Fruit fly (Drosophila melanogaster) whole organism, pupa: ENCODE measurements around the gene CG15756.

ENCODE experiments used
- CG10348 ChIP-seq: fragments of 200-800 bp; sonication (Bioruptor generic); IDR thresholded peaks from 2 replicates; pipeline ENCODE4 v1.3.6; 2022; ENCODE audit warnings: missing biosample characterization, missing genetic modification characterization
- CG12605 ChIP-seq: fragments of 200-800 bp; sonication (Bioruptor generic); IDR thresholded peaks from 2 replicates; pipeline ENCODE4 v1.3.6; 2022; ENCODE audit warnings: missing biosample characterization, missing genetic modification characterization
- CG13204 ChIP-seq: fragments of 200-800 bp; sonication (Bioruptor generic); optimal IDR thresholded peaks from 2 replicates; lab custom pipeline; 2018; ENCODE audit warnings: missing biosample characterization, mild to moderate bottlenecking, missing genetic modification characterization, moderate library complexity
- CG14655 ChIP-seq: fragments of 200-800 bp; sonication (Bioruptor generic); optimal IDR thresholded peaks from 3 replicates; lab custom pipeline; 2017; ENCODE audit warnings: mild to moderate bottlenecking, missing biosample characterization, missing genetic modification reagents, missing genetic modification characterization
- CG15710 ChIP-seq: fragments of 200-800 bp; sonication (Bioruptor generic); optimal IDR thresholded peaks from 2 replicates; lab custom pipeline; 2018; ENCODE audit warnings: missing biosample characterization, mild to moderate bottlenecking, missing genetic modification characterization, moderate library complexity
- CG17806 ChIP-seq: fragments of 200-800 bp; sonication (Bioruptor generic); optimal IDR thresholded peaks from 2 replicates; lab custom pipeline; 2018; ENCODE audit warnings: missing biosample characterization, mild to moderate bottlenecking, missing genetic modification characterization, moderate library complexity
- CG32121 ChIP-seq: fragments of 200-800 bp; sonication (Bioruptor generic); IDR thresholded peaks from 2 replicates; pipeline ENCODE4 v1.3.6; 2022; ENCODE audit warnings: missing biosample characterization, missing genetic modification characterization
- CG34367 ChIP-seq: fragments of 200-800 bp; sonication (Bioruptor generic); optimal IDR thresholded peaks from 2 replicates; lab custom pipeline; 2018; ENCODE audit warnings: missing biosample characterization, mild to moderate bottlenecking, missing genetic modification characterization
- CG4496 ChIP-seq: fragments of 200-800 bp; sonication (Bioruptor generic); IDR thresholded peaks from 3 replicates; pipeline ENCODE4 v1.3.6; 2022; ENCODE audit warnings: missing biosample characterization, missing genetic modification characterization
- CG8159 ChIP-seq: fragments of 200-800 bp; sonication (Bioruptor generic); optimal IDR thresholded peaks from 3 replicates; lab custom pipeline; 2018; ENCODE audit warnings: missing biosample characterization, mild to moderate bottlenecking, missing genetic modification characterization, moderate library complexity
- CG8301 ChIP-seq: fragments of 200-800 bp; sonication (Bioruptor generic); optimal IDR thresholded peaks from 2 replicates; lab custom pipeline; 2018; ENCODE audit warnings: missing biosample characterization, mild to moderate bottlenecking, missing genetic modification characterization
- CG9948 ChIP-seq: fragments of 200-800 bp; sonication (Bioruptor generic); optimal IDR thresholded peaks from 2 replicates; lab custom pipeline; 2018; ENCODE audit warnings: missing biosample characterization, mild to moderate bottlenecking, missing genetic modification characterization, moderate library complexity
- D1 ChIP-seq: fragments of 200-800 bp; sonication (Bioruptor generic); optimal IDR thresholded peaks from 2 replicates; lab custom pipeline; 2018; ENCODE audit warnings: missing biosample characterization, mild to moderate bottlenecking, missing genetic modification characterization, moderate library complexity
- EcR ChIP-seq: fragments of 200-800 bp; sonication (Bioruptor generic); optimal IDR thresholded peaks from 3 replicates; lab custom pipeline; 2019; ENCODE audit warnings: missing biosample characterization, missing genetic modification characterization, mild to moderate bottlenecking, moderate library complexity, missing genetic modification reagents
- Ets98B ChIP-seq: fragments of 200-800 bp; sonication (Bioruptor generic); IDR thresholded peaks from 2 replicates; pipeline ENCODE4 v1.3.6; 2022; ENCODE audit warnings: missing biosample characterization, missing genetic modification characterization
- Pif1A ChIP-seq: fragments of 200-800 bp; sonication (Bioruptor generic); optimal IDR thresholded peaks from 3 replicates; lab custom pipeline; 2016; ENCODE audit warnings: missing biosample characterization, missing genetic modification characterization
- Pif1B ChIP-seq: fragments of 200-800 bp; sonication (Bioruptor generic); optimal IDR thresholded peaks from 3 replicates; lab custom pipeline; 2016; ENCODE audit warnings: missing biosample characterization, missing genetic modification characterization
- Snoo ChIP-seq: fragments of 200-800 bp; sonication (Bioruptor generic); optimal IDR thresholded peaks from 3 replicates; lab custom pipeline; 2017; ENCODE audit warnings: missing biosample characterization, mild to moderate bottlenecking, missing genetic modification characterization, inconsistent platforms
- fd96Ca ChIP-seq: fragments of 200-800 bp; sonication (Bioruptor generic); IDR thresholded peaks from 3 replicates; pipeline ENCODE4 v1.3.6; 2022; ENCODE audit warnings: missing biosample characterization, missing genetic modification characterization
- gl ChIP-seq: fragments of 200-800 bp; sonication (Bioruptor generic); optimal IDR thresholded peaks from 2 replicates; lab custom pipeline; 2018; ENCODE audit warnings: missing biosample characterization, mild to moderate bottlenecking, missing genetic modification characterization
- rn ChIP-seq: fragments of 200-800 bp; sonication (Bioruptor generic); IDR thresholded peaks from 2 replicates; pipeline ENCODE4 v1.3.6; 2022; ENCODE audit warnings: missing biosample characterization, missing genetic modification characterization

CG15756 gene

dm6 chrX:13563042-13563441 lies 28.8 kb downstream of the CG15756 start:
- TF ChIP-seq CG10348 (GFP tag; lab: Robert Waterston, UW) = no peak
- TF ChIP-seq CG12605 (GFP tag; lab: Robert Waterston, UW) = no peak
- TF ChIP-seq Pif1A (GFP tag; lab: Kevin White, UChicago) = no peak
- no peak for TF ChIP-seq CG8159 (tag; lab: Kevin White, UChicago)
- TF ChIP-seq CG15710 (tag; lab: Kevin White, UChicago) = no peak
- TF ChIP-seq CG17806 (tag; lab: Kevin White, UChicago) = no peak
- TF ChIP-seq D1 (tag; lab: Kevin White, UChicago) = no peak
- no peak for TF ChIP-seq rn (GFP tag; lab: Robert Waterston, UW)
- TF ChIP-seq CG13204 (GFP tag; lab: Kevin White, UChicago) = no peak
- TF ChIP-seq Snoo = no peak
- TF ChIP-seq Pif1B = no peak
- TF ChIP-seq CG32121 = no peak
- TF ChIP-seq, all 21 proteins: peak for 0

- TF ChIP-seq CG13204 (GFP tag; lab: Kevin White, UChicago) = peak; percentile 23
- no peak for TF ChIP-seq CG32121
- TF ChIP-seq EcR (GFP tag; lab: Kevin White, UChicago) = peak; percentile 22
- TF ChIP-seq Ets98B = no peak
- TF ChIP-seq CG4496 (GFP tag; lab: Robert Waterston, UW) = peak; percentile 41; the same call in 2 of the 3 replicates
- TF ChIP-seq CG12605 (GFP tag; lab: Robert Waterston, UW) = peak; percentile 63; the same call in 1 of the 2 replicates
- TF ChIP-seq Snoo = peak; percentile 15
Measured at dm6 chrX:13563483-13564443, 29.6 kb downstream of the CG15756 start, which contains the start of the genes CG46311 and Tpst. Gene CG46311, plus strand, starts transcription at chrX:13563823. Gene Tpst, plus strand, starts transcription at chrX:13563823.

- TF ChIP-seq CG12605 (GFP tag; lab: Robert Waterston, UW) (no peak), D1 (tag; lab: Kevin White, UChicago) (no peak), Snoo (no peak), CG4496 (GFP tag; lab: Robert Waterston, UW) (no peak), Pif1A (GFP tag; lab: Kevin White, UChicago) (no peak), Pif1B (no peak), gl (tag; lab: Kevin White, UChicago) (no peak), CG14655 (GFP tag; lab: Kevin White, UChicago) (peak; percentile 51), Ets98B (peak; percentile 55), CG32121 (no peak), CG10348 (GFP tag; lab: Robert Waterston, UW) (no peak), CG15710 (tag; lab: Kevin White, UChicago) (peak; percentile 34), CG34367 (tag; lab: Kevin White, UChicago) (no peak), CG8159 (tag; lab: Kevin White, UChicago) (peak; percentile 13), fd96Ca (GFP tag; lab: Robert Waterston, UW) (no peak), rn (GFP tag; lab: Robert Waterston, UW) (no peak), CG9948 (tag; lab: Kevin White, UChicago) (peak; percentile 14), EcR (GFP tag; lab: Kevin White, UChicago) (no peak), CG13204 (GFP tag; lab: Kevin White, UChicago) (no peak), CG8301 (tag; lab: Kevin White, UChicago) (peak; percentile 21), CG17806 (tag; lab: Kevin White, UChicago) (no peak)
Measured at dm6 chrX:13565490-13566156, 31.4 kb downstream of the CG15756 start.

dm6 chrX:13568127-13568526 lies 33.9 kb downstream of the CG15756 start:
- TF ChIP-seq Pif1A (GFP tag; lab: Kevin White, UChicago) (peak; percentile 67), fd96Ca (GFP tag; lab: Robert Waterston, UW) (0 out of 3 replicates have a peak, but pooled peaks have one; percentile 13), CG9948 (tag; lab: Kevin White, UChicago) (peak; percentile 14), rn (GFP tag; lab: Robert Waterston, UW) (no peak), Pif1B (peak; percentile 58), CG14655 (GFP tag; lab: Kevin White, UChicago) (peak; percentile 33), Ets98B (peak; percentile 25; the same call in 1 of the 2 replicates), CG8159 (tag; lab: Kevin White, UChicago) (peak; percentile 47), D1 (tag; lab: Kevin White, UChicago) (no peak), CG32121 (peak; percentile 34; the same call in 1 of the 2 replicates), CG8301 (tag; lab: Kevin White, UChicago) (no peak), CG15710 (tag; lab: Kevin White, UChicago) (peak; percentile 33), CG34367 (tag; lab: Kevin White, UChicago) (no peak), CG13204 (GFP tag; lab: Kevin White, UChicago) (no peak), Snoo (peak; percentile 47), CG4496 (GFP tag; lab: Robert Waterston, UW) (peak; percentile 66; the same call in 2 of the 3 replicates), CG17806 (tag; lab: Kevin White, UChicago) (peak; percentile 26), gl (tag; lab: Kevin White, UChicago) (no peak), CG12605 (GFP tag; lab: Robert Waterston, UW) (peak; percentile 40; the same call in 1 of the 2 replicates), CG10348 (GFP tag; lab: Robert Waterston, UW) (no peak), EcR (GFP tag; lab: Kevin White, UChicago) (no peak)
